Worm (Caenorhabditis elegans) whole organism, young adult: ENCODE measurements around the gene C36C5.15.

Experiments used
- B0336.3 ChIP-seq: fragments of 200-800 bp; sonication (Bioruptor generic); IDR thresholded peaks from 2 replicates; pipeline ENCODE4 v1.3.6; 2022; ENCODE audit warnings: missing genetic modification characterization, missing compliant biosample characterization
- T26A5.8 ChIP-seq: sonication (generic microtip); optimal IDR thresholded peaks from 2 replicates; lab custom pipeline; 2016; ENCODE audit warnings: missing genetic modification characterization, missing compliant biosample characterization
- dpff-1 ChIP-seq: sonication (generic microtip); optimal IDR thresholded peaks from 2 replicates; lab custom pipeline; 2017; ENCODE audit warnings: mild to moderate bottlenecking, missing genetic modification characterization, missing compliant biosample characterization
- lin-54 ChIP-seq: fragments of 200-800 bp; sonication (Bioruptor generic); optimal IDR thresholded peaks from 2 replicates; lab custom pipeline; 2018; ENCODE audit warnings: mild to moderate bottlenecking, missing genetic modification characterization, missing compliant biosample characterization
- nhr-80 ChIP-seq: sonication (generic microtip); optimal IDR thresholded peaks from 2 replicates; lab custom pipeline; 2016; ENCODE audit warnings: missing genetic modification characterization, missing compliant biosample characterization
- ztf-3 ChIP-seq: fragments of 200-800 bp; sonication (Bioruptor generic); optimal IDR thresholded peaks from 2 replicates; lab custom pipeline; 2018; ENCODE audit warnings: mild to moderate bottlenecking, missing genetic modification characterization, missing compliant biosample characterization

- peak; percentile 33 for TF ChIP-seq nhr-80 (tag; lab: Kevin White, UChicago)
- TF ChIP-seq dpff-1 (tag; lab: Kevin White, UChicago) = no peak
- TF ChIP-seq T26A5.8 (tag; lab: Kevin White, UChicago) = no peak
- no peak for TF ChIP-seq lin-54 (GFP tag; lab: Kevin White, UChicago)
- TF ChIP-seq ztf-3 (GFP tag; lab: Kevin White, UChicago) = no peak
- TF ChIP-seq B0336.3 (GFP tag; lab: Robert Waterston, UW) = no peak
Observed at ce11 chrV:3118167-3118566, 50.4 kb downstream of the C36C5.15 start, which contains the start of gene clec-210.
